Worm (Caenorhabditis elegans): ENCODE results near the gene K02F6.4.

The K02F6.4 gene

ce11 chrII:2585493-2585892, 47.2 kb downstream of the K02F6.4 start, which contains the start of gene sri-36:
sri-36 (minus strand) TSS chrII:2585593.
- no peak for TF ChIP-seq drap-1 (GFP tag; optimal IDR thresholded peaks at IDR 0.05)
- no peak for TF ChIP-seq ceh-43 (GFP tag; optimal IDR thresholded peaks at IDR 0.05)
- TF ChIP-seq lin-32 (GFP tag; optimal IDR thresholded peaks at IDR 0.05), result no peak
- TF ChIP-seq pha-4 (tag; optimal IDR thresholded peaks at IDR 0.05), result no peak
- TF ChIP-seq ces-1 (GFP tag; optimal IDR thresholded peaks at IDR 0.05), result no peak
- no peak for TF ChIP-seq lsy-2 (tag; optimal IDR thresholded peaks at IDR 0.05)
- TF ChIP-seq elt-3 (tag; optimal IDR thresholded peaks at IDR 0.05), result no peak
- no peak for TF ChIP-seq unc-120 (tag; optimal IDR thresholded peaks at IDR 0.05; ENCODE audit: poor library complexity, severe bottlenecking)
- TF ChIP-seq bed-3 (GFP tag; optimal IDR thresholded peaks at IDR 0.05), result no peak
- TF ChIP-seq elt-1 (tag; optimal IDR thresholded peaks at IDR 0.05; ENCODE audit: borderline replicate concordance, insufficient read depth), result no peak
- TF ChIP-seq unc-39 (tag; optimal IDR thresholded peaks at IDR 0.05), result no peak
- TF ChIP-seq nhr-76 (tag; optimal IDR thresholded peaks at IDR 0.05), result no peak
- no peak for TF ChIP-seq mab-5 (tag; optimal IDR thresholded peaks at IDR 0.05)
- no peak for TF ChIP-seq nhr-237 (tag; optimal IDR thresholded peaks at IDR 0.05)
- TF ChIP-seq ceh-83 (GFP tag; optimal IDR thresholded peaks at IDR 0.05), result no peak
- TF ChIP-seq mep-1 (tag; optimal IDR thresholded peaks at IDR 0.05), result no peak

- TF ChIP-seq bed-3 (GFP tag; optimal IDR thresholded peaks at IDR 0.05), result no peak
- no peak for TF ChIP-seq mab-5 (tag; optimal IDR thresholded peaks at IDR 0.05)
- TF ChIP-seq flh-1 (GFP tag; optimal IDR thresholded peaks at IDR 0.05), result no peak
- TF ChIP-seq lin-32 (GFP tag; optimal IDR thresholded peaks at IDR 0.05), result no peak
- TF ChIP-seq drap-1 (GFP tag; optimal IDR thresholded peaks at IDR 0.05), result no peak
These were observed 48.7 kb downstream of the K02F6.4 start, which contains the start of the genes F33H12.7 and sri-39 for ce11 chrII:2586861-2587554. F33H12.7 (minus strand) TSS chrII:2586911. sri-39 (plus strand) TSS chrII:2587504.
